Fruit fly (Drosophila melanogaster): Measurements from ENCODE around the gene CG13043.

- TF ChIP-seq GATAd (GFP tag; optimal IDR thresholded peaks at IDR 0.05), result no peak
- no peak for TF ChIP-seq ey (GFP tag; optimal IDR thresholded peaks at IDR 0.05)
- no peak for TF ChIP-seq Abd-B (GFP tag; optimal IDR thresholded peaks at IDR 0.05)
- no peak for TF ChIP-seq psq (GFP tag; optimal IDR thresholded peaks at IDR 0.05)
- no peak for TF ChIP-seq h (GFP tag; optimal IDR thresholded peaks at IDR 0.05)
- no peak for TF ChIP-seq Hr78 (GFP tag; optimal IDR thresholded peaks at IDR 0.05)
- no peak for TF ChIP-seq Rel (GFP tag; optimal IDR thresholded peaks at IDR 0.05)
- TF ChIP-seq Rel (tag; optimal IDR thresholded peaks at IDR 0.05), result no peak
- no peak for TF ChIP-seq pan (optimal IDR thresholded peaks at IDR 0.05)
- TF ChIP-seq tai (GFP tag; optimal IDR thresholded peaks at IDR 0.05), result no peak
- no peak for TF ChIP-seq usp (GFP tag; optimal IDR thresholded peaks at IDR 0.05)
- TF ChIP-seq dsf (GFP tag; optimal IDR thresholded peaks at IDR 0.05; ENCODE audit: borderline replicate concordance), result no peak
- no peak for TF ChIP-seq dmrt93B (GFP tag; optimal IDR thresholded peaks at IDR 0.05)
These were observed 30.2 kb downstream of the CG13043 start for dm6 chr3L:16275391-16276017.

Measured in whole organism, wandering third instar larva.